Fruit fly (Drosophila melanogaster) whole organism, wandering third instar larva: Measurements from ENCODE around the gene CG14995.

Experiments
- CG32264 ChIP-seq: fragments of 200-800 bp; sonication (Bioruptor generic); optimal IDR thresholded peaks from 2 replicates; lab custom pipeline; 2016; ENCODE audit warnings: missing biosample characterization, missing genetic modification characterization
- Hr78 ChIP-seq: fragments of >200 bp; optimal IDR thresholded peaks from 2 replicates; lab custom pipeline; 2017; ENCODE audit warnings: missing biosample characterization, missing genetic modification characterization
- brk ChIP-seq: fragments of 200-800 bp; sonication (Bioruptor generic); optimal IDR thresholded peaks from 2 replicates; lab custom pipeline; 2016; ENCODE audit warnings: missing biosample characterization, mild to moderate bottlenecking, missing genetic modification characterization
- dl ChIP-seq, 2 experiments: fragments of 175-275, 200-275 bp in 1 of 2; fragments of 200-275 bp in 1 of 2; sonication (Bioruptor generic); optimal IDR thresholded peaks; lab custom pipeline; 2018; ENCODE audit warnings: mild to moderate bottlenecking in 2 of 2, missing biosample characterization in 2 of 2, missing genetic modification characterization in 2 of 2, moderate library complexity in 2 of 2; ENCODE audit not compliant: partially characterized antibody in 2 of 2, insufficient read depth in 1 of 2
- sv ChIP-seq: fragments of 200-800 bp; sonication (Bioruptor generic); optimal IDR thresholded peaks from 3 replicates; lab custom pipeline; 2016; ENCODE audit warnings: missing biosample characterization, missing genetic modification characterization
- usp ChIP-seq: fragments of >200 bp; optimal IDR thresholded peaks from 2 replicates; lab custom pipeline; 2017; ENCODE audit warnings: missing biosample characterization, missing genetic modification characterization

- TF ChIP-seq sv (GFP tag; lab: Kevin White, UChicago): no peak
- no peak for TF ChIP-seq usp (GFP tag; lab: Kevin White, UChicago)
- TF ChIP-seq dl (GFP tag; optimal IDR thresholded peaks at IDR 0.05; lab: Kevin White, UChicago; ENCODE audit: insufficient read depth in 1 of 2, partially characterized antibody in 2 of 2): no peak
- no peak for TF ChIP-seq brk
- no peak for TF ChIP-seq Hr78 (GFP tag; lab: Kevin White, UChicago)
- TF ChIP-seq CG32264 (GFP tag; lab: Kevin White, UChicago): no peak
These were observed 22.7 kb upstream of the CG14995 start for dm6 chr3L:4125709-4126108.
